Worm (Caenorhabditis elegans): Measurements from ENCODE around the gene Y116A8C.49.

Y116A8C.49 gene

ce11 chrIV:16931077-16931476, at the start of gene Y116A8C.49:
Gene Y116A8C.49 (minus strand): TSS chrIV:16931177.
- TF ChIP-seq nhr-23 (tag; optimal IDR thresholded peaks at IDR 0.05), result no peak
- TF ChIP-seq nhr-25 (tag; optimal IDR thresholded peaks at IDR 0.05), result no peak
- TF ChIP-seq lin-13 (GFP tag; optimal IDR thresholded peaks at IDR 0.05), result no peak
- no peak for TF ChIP-seq unc-62 (GFP tag; optimal IDR thresholded peaks at IDR 0.05)
- TF ChIP-seq ama-1 (optimal IDR thresholded peaks at IDR 0.05), result no peak
- no peak for TF ChIP-seq sem-4 (tag; optimal IDR thresholded peaks at IDR 0.05)
- TF ChIP-seq ceh-16 (tag; optimal IDR thresholded peaks at IDR 0.05), result no peak
- TF ChIP-seq ztf-1 (GFP tag; conservative IDR thresholded peaks at IDR 0.05), result no peak
- no peak for TF ChIP-seq lsy-2 (tag; optimal IDR thresholded peaks at IDR 0.05)
- TF ChIP-seq skn-1 (tag; optimal IDR thresholded peaks at IDR 0.05), result no peak
- no peak for TF ChIP-seq nhr-77 (tag; optimal IDR thresholded peaks at IDR 0.05)
- TF ChIP-seq sma-9 (GFP tag; optimal IDR thresholded peaks at IDR 0.05), result no peak
- TF ChIP-seq sma-9 (tag; optimal IDR thresholded peaks at IDR 0.05), result no peak
- no peak for TF ChIP-seq elt-3 (tag; optimal IDR thresholded peaks at IDR 0.05)
- TF ChIP-seq nhr-11 (tag; optimal IDR thresholded peaks at IDR 0.05), result no peak
- no peak for TF ChIP-seq elt-1 (tag; optimal IDR thresholded peaks at IDR 0.05)
- no peak for TF ChIP-seq alr-1 (tag; optimal IDR thresholded peaks at IDR 0.05)
- no peak for TF ChIP-seq gmeb-1 (tag; optimal IDR thresholded peaks at IDR 0.05)
- no peak for TF ChIP-seq mdl-1 (tag; optimal IDR thresholded peaks at IDR 0.05)

ce11 chrIV:16970390-16970789, 39.4 kb upstream of the Y116A8C.49 start, which contains the start of gene rom-3:
Gene rom-3 (minus strand): TSS chrIV:16970490.
- no peak for TF ChIP-seq unc-62 (GFP tag; optimal IDR thresholded peaks at IDR 0.05)
- TF ChIP-seq aly-2 (tag; optimal IDR thresholded peaks at IDR 0.05), result no peak
- TF ChIP-seq ztf-1 (GFP tag; conservative IDR thresholded peaks at IDR 0.05), result no peak
- TF ChIP-seq lin-13 (GFP tag; optimal IDR thresholded peaks at IDR 0.05), result no peak
- TF ChIP-seq elt-1 (tag; optimal IDR thresholded peaks at IDR 0.05), result no peak
- no peak for TF ChIP-seq F13H6.1 (tag; optimal IDR thresholded peaks at IDR 0.05)
- TF ChIP-seq nhr-12 (tag; optimal IDR thresholded peaks at IDR 0.05), result no peak
- no peak for TF ChIP-seq nhr-23 (tag; optimal IDR thresholded peaks at IDR 0.05)

- no peak for TF ChIP-seq alr-1 (tag; optimal IDR thresholded peaks at IDR 0.05)
Observed at ce11 chrIV:16962445-16962844, 31.5 kb upstream of the Y116A8C.49 start.

- TF ChIP-seq lsy-2 (tag; optimal IDR thresholded peaks at IDR 0.05), result no peak
- no peak for TF ChIP-seq elt-3 (tag; optimal IDR thresholded peaks at IDR 0.05)
- no peak for TF ChIP-seq aly-2 (tag; optimal IDR thresholded peaks at IDR 0.05)
- no peak for TF ChIP-seq lin-11 (tag; optimal IDR thresholded peaks at IDR 0.05)
- no peak for TF ChIP-seq mab-5 (tag; optimal IDR thresholded peaks at IDR 0.05)
- TF ChIP-seq sma-9 (GFP tag; optimal IDR thresholded peaks at IDR 0.05), result no peak
- no peak for TF ChIP-seq sma-9 (tag; optimal IDR thresholded peaks at IDR 0.05)
- no peak for TF ChIP-seq nhr-77 (tag; optimal IDR thresholded peaks at IDR 0.05)
- TF ChIP-seq crh-2 (tag; optimal IDR thresholded peaks at IDR 0.05), result no peak
- no peak for TF ChIP-seq mdl-1 (tag; optimal IDR thresholded peaks at IDR 0.05)
- TF ChIP-seq nhr-21 (tag; optimal IDR thresholded peaks at IDR 0.05), result no peak
- no peak for TF ChIP-seq nhr-11 (tag; optimal IDR thresholded peaks at IDR 0.05)
- no peak for TF ChIP-seq zag-1 (tag; optimal IDR thresholded peaks at IDR 0.05)
- no peak for TF ChIP-seq fos-1 (tag; optimal IDR thresholded peaks at IDR 0.05)
- TF ChIP-seq mbf-1 (tag; optimal IDR thresholded peaks at IDR 0.05), result no peak
- no peak for TF ChIP-seq skn-1 (tag; optimal IDR thresholded peaks at IDR 0.05)
- TF ChIP-seq ceh-82 (tag; optimal IDR thresholded peaks at IDR 0.05), result no peak
Observed at ce11 chrIV:16952389-16952788, 21.4 kb upstream of the Y116A8C.49 start.

- no peak for TF ChIP-seq nhr-129 (tag; optimal IDR thresholded peaks at IDR 0.05)
- no peak for TF ChIP-seq nhr-12 (tag; optimal IDR thresholded peaks at IDR 0.05)
- no peak for TF ChIP-seq blmp-1 (tag; optimal IDR thresholded peaks at IDR 0.05; ENCODE audit: insufficient read depth)
- no peak for TF ChIP-seq F13H6.1 (tag; optimal IDR thresholded peaks at IDR 0.05)
- no peak for TF ChIP-seq skn-1 (tag; optimal IDR thresholded peaks at IDR 0.05)
- TF ChIP-seq unc-39 (tag; optimal IDR thresholded peaks at IDR 0.05), result no peak
- no peak for TF ChIP-seq egl-27 (tag; optimal IDR thresholded peaks at IDR 0.05)
- no peak for TF ChIP-seq peb-1 (tag; optimal IDR thresholded peaks at IDR 0.05)
- no peak for TF ChIP-seq nhr-21 (tag; optimal IDR thresholded peaks at IDR 0.05)
- no peak for TF ChIP-seq sma-3 (GFP tag; optimal IDR thresholded peaks at IDR 0.05)
- no peak for TF ChIP-seq lin-13 (GFP tag; optimal IDR thresholded peaks at IDR 0.05)
- TF ChIP-seq fos-1 (tag; optimal IDR thresholded peaks at IDR 0.05), result no peak
- no peak for TF ChIP-seq R02D3.7 (tag; optimal IDR thresholded peaks at IDR 0.05)
- TF ChIP-seq mbf-1 (tag; optimal IDR thresholded peaks at IDR 0.05), result no peak
Observed at ce11 chrIV:16949767-16950166, 18.8 kb upstream of the Y116A8C.49 start, which contains the start of gene rad-54.B. Gene rad-54.B (plus strand): TSS chrIV:16950067.
